Fruit fly (Drosophila melanogaster) whole organism, embryonic: ENCODE results near the gene CG7367.

Experiments
- B-H1 ChIP-seq: fragments of 200-800 bp; sonication (Bioruptor generic); IDR thresholded peaks from 3 replicates; pipeline ENCODE4 v1.3.6; 2022; ENCODE audit warnings: missing biosample characterization, missing genetic modification characterization
- Bdp1 ChIP-seq: fragments of 200-800 bp; sonication (Bioruptor generic); optimal IDR thresholded peaks from 3 replicates; lab custom pipeline; 2016; ENCODE audit warnings: missing biosample characterization, missing genetic modification characterization
- BtbVII ChIP-seq: fragments of 200-800 bp; sonication (Bioruptor generic); optimal IDR thresholded peaks from 3 replicates; lab custom pipeline; 2017; ENCODE audit warnings: missing biosample characterization, mild to moderate bottlenecking, missing genetic modification characterization
- CG10959 ChIP-seq: fragments of 200-800 bp; sonication (Bioruptor generic); IDR thresholded peaks from 2 replicates; pipeline ENCODE4 v1.3.6; 2022; ENCODE audit warnings: missing biosample characterization, missing genetic modification characterization
- CG11247 ChIP-seq: fragments of 200-800 bp; sonication (Bioruptor generic); IDR thresholded peaks from 2 replicates; pipeline ENCODE4 v1.3.6; 2022; ENCODE audit warnings: missing biosample characterization, missing genetic modification characterization
- CG12071 ChIP-seq: fragments of 200-800 bp; sonication (Bioruptor generic); optimal IDR thresholded peaks from 3 replicates; lab custom pipeline; 2018; ENCODE audit warnings: missing biosample characterization, mild to moderate bottlenecking, missing genetic modification characterization
- CG15514 ChIP-seq: fragments of 200-800 bp; sonication (Bioruptor generic); optimal IDR thresholded peaks from 3 replicates; lab custom pipeline; 2017; ENCODE audit warnings: missing biosample characterization, missing genetic modification characterization, mild to moderate bottlenecking, moderate library complexity, missing genetic modification reagents
- CG2129 ChIP-seq: fragments of 200-800 bp; sonication (Bioruptor generic); IDR thresholded peaks from 2 replicates; pipeline ENCODE4 v1.3.6; 2022; ENCODE audit warnings: missing biosample characterization, missing genetic modification characterization; ENCODE audit not compliant: partially characterized antibody
- CG3163 ChIP-seq: fragments of 200-800 bp; sonication (Bioruptor generic); optimal IDR thresholded peaks from 3 replicates; lab custom pipeline; 2016; ENCODE audit warnings: missing biosample characterization, missing genetic modification characterization
- CG3995 ChIP-seq: fragments of 200-800 bp; sonication (Bioruptor generic); optimal IDR thresholded peaks from 3 replicates; lab custom pipeline; 2016; ENCODE audit warnings: missing biosample characterization, missing genetic modification characterization
- CG4617 ChIP-seq: fragments of 200-800 bp; sonication (Bioruptor generic); optimal IDR thresholded peaks from 3 replicates; lab custom pipeline; 2016; ENCODE audit warnings: missing biosample characterization, missing genetic modification characterization, borderline replicate concordance
- CG6689 ChIP-seq: fragments of 200-800 bp; sonication (Bioruptor generic); IDR thresholded peaks from 2 replicates; pipeline ENCODE4 v1.3.6; 2022; ENCODE audit warnings: missing biosample characterization, missing genetic modification characterization
- CG9817 ChIP-seq: fragments of 200-800 bp; sonication (Bioruptor generic); optimal IDR thresholded peaks from 2 replicates; lab custom pipeline; 2018; ENCODE audit warnings: missing biosample characterization, mild to moderate bottlenecking, missing genetic modification characterization, moderate library complexity
- CG9932 ChIP-seq: fragments of 200-800 bp; sonication (Bioruptor generic); IDR thresholded peaks from 2 replicates; pipeline ENCODE4 v1.3.6; 2022; ENCODE audit warnings: missing biosample characterization, missing genetic modification characterization
- CkIIα-i1 ChIP-seq: fragments of 200-800 bp; sonication (Bioruptor generic); IDR thresholded peaks from 2 replicates; pipeline ENCODE4 v1.3.6; 2022; ENCODE audit warnings: missing biosample characterization, missing genetic modification characterization
- Eip74EF ChIP-seq, 2 experiments: fragments of 200-800 bp in 1 of 2; fragments of >200 bp in 1 of 2; sonication (Bioruptor generic) in 1 of 2; optimal IDR thresholded peaks; 2 replicates each; lab custom pipeline; 2017 to 2019; ENCODE audit warnings: missing biosample characterization in 2 of 2, missing genetic modification characterization in 2 of 2, mild to moderate bottlenecking in 1 of 2, moderate library complexity in 1 of 2
- Ets65A ChIP-seq: fragments of 200-800 bp; sonication (Bioruptor generic); peaks from one replicate; lab custom pipeline; 2016; ENCODE audit warnings: missing biosample characterization, missing genetic modification characterization
- Fer2 ChIP-seq: fragments of 200-800 bp; sonication (Bioruptor generic); optimal IDR thresholded peaks from 2 replicates; lab custom pipeline; 2018; ENCODE audit warnings: missing biosample characterization, mild to moderate bottlenecking, missing genetic modification characterization, moderate library complexity
- Hr3 ChIP-seq: fragments of 200-800 bp; sonication (Bioruptor generic); optimal IDR thresholded peaks from 3 replicates; lab custom pipeline; 2016; ENCODE audit warnings: missing biosample characterization, missing genetic modification characterization
- Hsf ChIP-seq: fragments of 200-800 bp; sonication (Bioruptor generic); optimal IDR thresholded peaks from 3 replicates; lab custom pipeline; 2016; ENCODE audit warnings: missing biosample characterization, missing genetic modification characterization
- Lhr ChIP-seq: fragments of 200-800 bp; sonication (Bioruptor generic); optimal IDR thresholded peaks from 3 replicates; lab custom pipeline; 2017; ENCODE audit warnings: mild to moderate bottlenecking, missing biosample characterization, missing genetic modification reagents, missing genetic modification characterization
- Lpt ChIP-seq: fragments of >200 bp; optimal IDR thresholded peaks from 2 replicates; lab custom pipeline; 2018; ENCODE audit warnings: missing biosample characterization, missing genetic modification characterization
- Mes4 ChIP-seq: fragments of 200-800 bp; sonication (Bioruptor generic); optimal IDR thresholded peaks from 2 replicates; lab custom pipeline; 2016; ENCODE audit warnings: missing biosample characterization, missing genetic modification characterization
- Mrtf ChIP-seq: fragments of 200-800 bp; sonication (Bioruptor generic); IDR thresholded peaks from 3 replicates; pipeline ENCODE4 v1.3.6; 2022; ENCODE audit warnings: missing biosample characterization, missing genetic modification characterization
- NK7.1 ChIP-seq: fragments of 200-800 bp; sonication (Bioruptor generic); optimal IDR thresholded peaks from 3 replicates; lab custom pipeline; 2016; ENCODE audit warnings: missing biosample characterization, missing genetic modification characterization
- Poxn ChIP-seq: fragments of 200-800 bp; sonication (Bioruptor generic); IDR thresholded peaks from 2 replicates; pipeline ENCODE4 v1.3.6; 2022; ENCODE audit warnings: missing biosample characterization, missing genetic modification characterization
- Sox102F ChIP-seq: fragments of 200-800 bp; sonication (Bioruptor generic); optimal IDR thresholded peaks from 2 replicates; lab custom pipeline; 2018; ENCODE audit warnings: missing biosample characterization, mild to moderate bottlenecking, missing genetic modification characterization, moderate library complexity
- Usf ChIP-seq: fragments of 200-800 bp; sonication (Bioruptor generic); optimal IDR thresholded peaks from 2 replicates; lab custom pipeline; 2017; ENCODE audit warnings: missing genotype, missing biosample characterization, missing genetic modification characterization
- ac ChIP-seq: fragments of 200-800 bp; sonication (Bioruptor generic); optimal IDR thresholded peaks from 3 replicates; lab custom pipeline; 2017; ENCODE audit warnings: missing biosample characterization, mild to moderate bottlenecking, missing genetic modification characterization
- ash1 ChIP-seq: fragments of 200-800 bp; sonication (Bioruptor generic); optimal IDR thresholded peaks from 2 replicates; lab custom pipeline; 2018; ENCODE audit warnings: missing biosample characterization, mild to moderate bottlenecking, missing genetic modification characterization
- cato ChIP-seq: fragments of 200-800 bp; sonication (Bioruptor generic); optimal IDR thresholded peaks from 2 replicates; lab custom pipeline; 2016; ENCODE audit warnings: missing biosample characterization, missing genetic modification characterization, borderline replicate concordance
- ci ChIP-seq: fragments of 200-800 bp; sonication (Bioruptor generic); IDR thresholded peaks from 3 replicates; pipeline ENCODE4 v1.3.6; 2022; ENCODE audit warnings: missing biosample characterization, missing genetic modification characterization
- da ChIP-seq: fragments of 200-800 bp; sonication (Bioruptor generic); optimal IDR thresholded peaks from 2 replicates; lab custom pipeline; 2016; ENCODE audit warnings: missing biosample characterization, missing genetic modification characterization
- dysf ChIP-seq: fragments of 200-800 bp; sonication (Bioruptor generic); IDR thresholded peaks from 3 replicates; pipeline ENCODE4 v1.3.6; 2022; ENCODE audit warnings: missing biosample characterization, missing genetic modification characterization
- ewg ChIP-seq: fragments of 200-800 bp; sonication (Bioruptor generic); optimal IDR thresholded peaks from 3 replicates; lab custom pipeline; 2017; ENCODE audit warnings: mild to moderate bottlenecking, missing biosample characterization, missing genetic modification reagents, missing genetic modification characterization
- fd3F ChIP-seq: fragments of 200-800 bp; sonication (Bioruptor generic); optimal IDR thresholded peaks from 2 replicates; lab custom pipeline; 2018; ENCODE audit warnings: missing biosample characterization, mild to moderate bottlenecking, missing genetic modification characterization, moderate library complexity
- fru ChIP-seq: fragments of >200 bp; optimal IDR thresholded peaks from 2 replicates; lab custom pipeline; 2017
- gcm ChIP-seq: fragments of 200-800 bp; sonication (Bioruptor generic); optimal IDR thresholded peaks from 2 replicates; lab custom pipeline; 2019; ENCODE audit warnings: missing biosample characterization, mild to moderate bottlenecking, missing genetic modification characterization, moderate library complexity
- gsb-n ChIP-seq: fragments of 200-800 bp; sonication (Bioruptor generic); optimal IDR thresholded peaks from 3 replicates; lab custom pipeline; 2018; ENCODE audit warnings: missing biosample characterization, mild to moderate bottlenecking, missing genetic modification characterization
- kah ChIP-seq: fragments of 200-800 bp; sonication (Bioruptor generic); optimal IDR thresholded peaks from 2 replicates; lab custom pipeline; 2018; ENCODE audit warnings: missing biosample characterization, mild to moderate bottlenecking, missing genetic modification characterization
- kay ChIP-seq: fragments of 200-800 bp; sonication (Bioruptor generic); optimal IDR thresholded peaks from 2 replicates; lab custom pipeline; 2016; ENCODE audit warnings: missing biosample characterization, missing genetic modification characterization
- ken ChIP-seq: fragments of 200-800 bp; sonication (Bioruptor generic); IDR thresholded peaks from 3 replicates; pipeline ENCODE4 v1.3.6; 2022; ENCODE audit warnings: missing biosample characterization, missing genetic modification characterization
- lov ChIP-seq, 2 experiments: fragments of 200-800 bp in 1 of 2; fragments of >200 bp in 1 of 2; sonication (Bioruptor generic) in 1 of 2; IDR thresholded peaks in 1 of 2; optimal IDR thresholded peaks in 1 of 2; 2 replicates in 1 of 2; 3 replicates in 1 of 2; pipeline versions ENCODE4 v1.3.6 to Lab custom; 2017 to 2022; ENCODE audit warnings: missing biosample characterization in 1 of 2, missing genetic modification characterization in 1 of 2
- onecut ChIP-seq: fragments of 200-800 bp; sonication (Bioruptor generic); IDR thresholded peaks from 2 replicates; pipeline ENCODE4 v1.3.6; 2022; ENCODE audit warnings: missing biosample characterization, missing genetic modification characterization
- pb ChIP-seq: fragments of 200-800 bp; sonication (Bioruptor generic); optimal IDR thresholded peaks from 3 replicates; lab custom pipeline; 2016; ENCODE audit warnings: missing biosample characterization, missing genetic modification characterization
- pita ChIP-seq: fragments of 200-800 bp; sonication (Bioruptor generic); optimal IDR thresholded peaks from 2 replicates; lab custom pipeline; 2017; ENCODE audit warnings: missing biosample characterization, mild to moderate bottlenecking, missing genetic modification characterization
- sc ChIP-seq, 3 experiments: fragments of >200 bp in 2 of 3; fragments of 200-800 bp in 1 of 3; sonication (Bioruptor generic) in 1 of 3; optimal IDR thresholded peaks; 2 replicates in 2 of 3; 3 replicates in 1 of 3; lab custom pipeline; 2017; ENCODE audit warnings: mild to moderate bottlenecking in 1 of 3, missing biosample characterization in 1 of 3, missing genetic modification characterization in 1 of 3, missing genetic modification reagents in 1 of 3
- sna ChIP-seq: fragments of 200-800 bp; sonication (Bioruptor generic); IDR thresholded peaks from 2 replicates; pipeline ENCODE4 v1.3.6; 2022; ENCODE audit warnings: missing biosample characterization, missing genetic modification characterization; ENCODE audit not compliant: partially characterized antibody
- tin ChIP-seq: fragments of 200-800 bp; sonication (Bioruptor generic); optimal IDR thresholded peaks from 3 replicates; lab custom pipeline; 2016; ENCODE audit warnings: missing biosample characterization, missing genetic modification characterization
- tx ChIP-seq: fragments of 200-800 bp; sonication (Bioruptor generic); optimal IDR thresholded peaks from 2 replicates; lab custom pipeline; 2016; ENCODE audit warnings: missing biosample characterization, missing genetic modification characterization

CG7367 gene

DNA sequence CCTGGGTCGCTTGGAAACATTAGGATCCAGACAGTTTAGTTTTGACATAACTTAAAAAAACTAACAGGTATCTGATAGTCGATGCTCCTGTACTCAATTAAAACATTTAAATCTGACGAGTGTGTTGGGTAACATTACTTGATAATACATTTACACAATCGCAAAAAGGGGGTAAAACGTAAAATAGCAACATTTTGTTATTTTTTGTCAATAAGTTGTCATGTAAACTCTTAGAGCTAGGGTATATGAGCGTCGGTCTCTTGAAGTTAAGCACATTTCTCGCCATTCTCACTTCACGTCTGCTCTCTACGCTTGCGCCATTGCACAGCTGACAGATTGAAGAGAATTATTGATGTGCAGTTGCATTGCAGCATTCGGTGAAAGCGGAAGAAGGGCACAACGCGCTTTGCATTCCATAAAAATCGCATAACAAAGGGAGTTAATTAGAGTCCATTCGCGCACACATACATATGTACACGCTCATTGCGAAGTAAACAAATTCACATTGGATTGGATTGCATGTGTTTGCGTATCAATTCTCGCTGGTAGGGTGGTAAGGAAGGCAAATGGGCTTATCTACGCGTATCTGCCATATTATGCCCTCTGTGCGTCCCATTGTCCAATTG lies 54.6 kb downstream of the CG7367 start (continued):
- TF ChIP-seq pita (GFP tag; lab: Kevin White, UChicago) (no peak), Bdp1 (GFP tag; lab: Kevin White, UChicago) (no peak), CG15514 (GFP tag; lab: Kevin White, UChicago) (no peak), fd3F (no peak), Ets65A (GFP tag; lab: Kevin White, UChicago) (peak; percentile 92), Fer2 (tag; lab: Kevin White, UChicago) (no peak), pb (GFP tag; lab: Kevin White, UChicago) (no peak), CG11247 (GFP tag; lab: Robert Waterston, UW) (no peak), CG12071 (GFP tag; lab: Kevin White, UChicago) (no peak), kay (GFP tag; lab: Kevin White, UChicago) (no peak), B-H1 (no peak), fru (no peak), tin (GFP tag; lab: Kevin White, UChicago) (peak; percentile 53), sc (optimal IDR thresholded peaks at IDR 0.05; lab: Kevin White, UChicago) (no peak), sc (GFP tag; optimal IDR thresholded peaks at IDR 0.05; lab: Kevin White, UChicago) (no peak), CG9932 (GFP tag; lab: Robert Waterston, UW) (no peak), Mes4 (GFP tag; lab: Kevin White, UChicago) (no peak), CG3995 (GFP tag; lab: Kevin White, UChicago) (no peak), ash1 (no peak), sna (GFP tag; lab: Robert Waterston, UW) (peak; percentile 31; the same call in 1 of the 2 replicates), lov (optimal IDR thresholded peaks at IDR 0.05; lab: Kevin White, UChicago) (no peak), lov (GFP tag; IDR thresholded peaks at IDR 0.05; lab: Robert Waterston, UW) (no peak), Mrtf (GFP tag; lab: Robert Waterston, UW) (no peak), gcm (GFP tag; lab: Kevin White, UChicago) (no peak), CG6689 (GFP tag; lab: Robert Waterston, UW) (0 out of 2 replicates have a peak, but pooled peaks have one; percentile 11), tx (GFP tag; lab: Kevin White, UChicago) (no peak), Sox102F (peak; percentile 12), BtbVII (GFP tag; lab: Kevin White, UChicago) (no peak), CG9817 (tag; lab: Kevin White, UChicago) (no peak), Usf (GFP tag; lab: Kevin White, UChicago) (no peak), CG3163 (peak; percentile 11), ewg (GFP tag; lab: Kevin White, UChicago) (peak; percentile 88), cato (GFP tag; lab: Kevin White, UChicago) (no peak), ac (GFP tag; lab: Kevin White, UChicago) (no peak), Lpt (GFP tag; lab: Kevin White, UChicago) (no peak), ken (GFP tag; lab: Robert Waterston, UW) (no peak), Hsf (GFP tag; lab: Kevin White, UChicago) (peak; percentile 28), NK7.1 (GFP tag; lab: Kevin White, UChicago) (peak; percentile 21), Eip74EF (GFP tag; optimal IDR thresholded peaks at IDR 0.05; lab: Kevin White, UChicago) (no peak), Lhr (GFP tag; lab: Kevin White, UChicago) (no peak), kah (GFP tag; lab: Kevin White, UChicago) (no peak), ci (GFP tag; lab: Robert Waterston, UW) (0 out of 3 replicates have a peak, but pooled peaks have one; percentile 38), gsb-n (tag; lab: Kevin White, UChicago) (no peak), CG10959 (GFP tag; lab: Robert Waterston, UW) (no peak), CkIIα-i1 (GFP tag; lab: Robert Waterston, UW) (no peak), onecut (GFP tag; lab: Robert Waterston, UW) (peak; percentile 23; the same call in 1 of the 2 replicates), Poxn (no peak), dysf (GFP tag; lab: Robert Waterston, UW) (no peak), Hr3 (GFP tag; lab: Kevin White, UChicago) (no peak), da (GFP tag; lab: Kevin White, UChicago) (no peak), CG4617 (GFP tag; lab: Kevin White, UChicago) (no peak), CG2129 (GFP tag; lab: Robert Waterston, UW) (no peak)
